Worm (Caenorhabditis elegans): ENCODE measurements around the gene mltn-12.
A peak's percentile ranks its signal among the peaks of the same experiment; 100 is the strongest.

mltn-12 gene

DNA sequence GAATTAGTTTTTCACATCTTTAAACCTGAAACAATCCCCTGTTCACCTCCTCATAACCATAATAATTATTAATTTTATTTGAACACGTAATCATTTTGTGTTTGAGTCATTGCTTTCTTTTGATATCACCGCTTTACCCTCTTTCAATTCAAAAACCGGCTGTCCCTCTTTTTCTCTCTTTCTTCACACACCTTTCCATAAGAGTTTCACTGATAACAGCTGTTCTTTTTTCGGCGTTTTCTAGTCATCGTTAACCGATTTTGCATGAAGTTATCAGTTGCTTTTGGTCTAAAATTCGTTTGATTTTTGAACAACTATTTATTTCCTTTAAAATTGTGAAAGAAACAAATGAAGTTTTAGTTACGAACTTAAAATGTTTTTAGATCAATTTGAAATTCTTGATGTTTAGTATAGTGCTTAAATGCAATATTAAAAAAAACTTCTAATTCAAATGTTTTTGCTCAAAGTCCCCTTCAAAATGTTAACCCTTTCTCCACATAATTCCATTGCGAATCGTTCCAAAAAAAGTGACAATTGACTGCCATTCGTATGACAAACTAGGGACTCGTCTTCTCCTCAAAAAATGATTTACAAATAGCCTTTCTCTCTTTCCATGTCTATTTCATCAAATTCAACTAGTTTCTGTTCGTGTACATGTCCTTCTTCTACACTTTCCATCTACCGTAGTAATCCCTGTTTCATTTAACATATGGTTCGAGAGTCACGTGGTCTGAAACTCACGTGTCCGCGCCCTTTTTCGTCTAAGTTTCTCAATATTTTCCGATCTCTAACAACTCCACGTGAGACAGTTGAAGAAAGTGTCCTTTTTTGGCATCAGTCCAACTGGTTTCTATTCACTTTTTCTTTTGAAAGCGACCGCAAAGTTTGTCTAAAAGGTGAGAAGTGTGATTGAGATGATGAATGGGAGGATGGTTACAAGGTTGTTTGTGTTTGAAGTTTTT is 43.5 kb upstream of the mltn-12 start (continued):
- no peak for TF ChIP-seq ztf-11 (tag; optimal IDR thresholded peaks at IDR 0.05)
- no peak for TF ChIP-seq lin-13 (GFP tag; optimal IDR thresholded peaks at IDR 0.05)
- TF ChIP-seq nhr-10 (tag; optimal IDR thresholded peaks at IDR 0.05), result no peak
- no peak for TF ChIP-seq ceh-82 (tag; optimal IDR thresholded peaks at IDR 0.05)
- TF ChIP-seq nhr-77 (tag; optimal IDR thresholded peaks at IDR 0.05), result no peak
- TF ChIP-seq alr-1 (tag; optimal IDR thresholded peaks at IDR 0.05), result no peak
- peak; percentile 84 for TF ChIP-seq gmeb-1 (tag; optimal IDR thresholded peaks at IDR 0.05)
- TF ChIP-seq zag-1 (tag; optimal IDR thresholded peaks at IDR 0.05), result no peak
- no peak for TF ChIP-seq R02D3.7 (tag; optimal IDR thresholded peaks at IDR 0.05)
- no peak for TF ChIP-seq snpc-4 (tag; optimal IDR thresholded peaks at IDR 0.05)
- TF ChIP-seq unc-62 (GFP tag; optimal IDR thresholded peaks at IDR 0.05), result no peak
- TF ChIP-seq ztf-1 (GFP tag; conservative IDR thresholded peaks at IDR 0.05), result no peak
- no peak for TF ChIP-seq nhr-23 (tag; optimal IDR thresholded peaks at IDR 0.05)
- peak; percentile 81 for TF ChIP-seq nhr-129 (tag; optimal IDR thresholded peaks at IDR 0.05)
- no peak for TF ChIP-seq ZK546.5 (tag; optimal IDR thresholded peaks at IDR 0.05)
- peak; percentile 68 for TF ChIP-seq ztf-4 (tag; optimal IDR thresholded peaks at IDR 0.05)
- TF ChIP-seq C34F6.9 (tag; optimal IDR thresholded peaks at IDR 0.05), result peak; percentile 85
- TF ChIP-seq nhr-237 (tag; optimal IDR thresholded peaks at IDR 0.05), result no peak
- TF ChIP-seq unc-39 (tag; optimal IDR thresholded peaks at IDR 0.05), result no peak

DNA sequence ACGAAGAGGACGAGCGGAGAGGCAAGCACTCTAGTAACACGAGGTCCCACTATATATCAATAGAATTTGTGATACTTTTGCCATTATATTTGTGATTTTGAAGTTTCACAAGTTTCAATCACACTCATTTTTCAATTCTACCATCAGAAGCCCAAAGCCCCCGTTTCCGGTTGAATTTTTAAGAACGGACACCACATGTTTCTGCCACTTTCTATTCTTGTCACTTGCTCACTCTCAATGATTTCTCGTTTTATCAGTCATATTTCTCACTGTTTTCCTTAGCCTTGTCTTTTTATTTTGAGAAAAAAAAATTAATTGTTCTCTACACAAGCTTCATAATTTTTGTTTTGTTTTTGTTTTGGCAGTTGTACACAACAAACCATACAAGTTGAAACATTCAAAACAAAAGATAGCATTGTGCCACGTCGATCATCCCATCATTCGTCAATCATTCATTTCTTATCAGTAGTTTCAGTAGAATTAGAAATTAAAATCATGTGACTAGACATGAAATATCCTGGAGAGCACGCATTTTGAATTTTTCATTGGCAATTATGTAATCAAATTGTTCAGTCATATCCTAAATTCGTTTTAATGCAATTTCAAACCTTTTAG is 40.8 kb upstream of the mltn-12 start:
- peak; percentile 31 for TF ChIP-seq fos-1 (tag; optimal IDR thresholded peaks at IDR 0.05)
- no peak for TF ChIP-seq lin-13 (GFP tag; optimal IDR thresholded peaks at IDR 0.05)

DNA sequence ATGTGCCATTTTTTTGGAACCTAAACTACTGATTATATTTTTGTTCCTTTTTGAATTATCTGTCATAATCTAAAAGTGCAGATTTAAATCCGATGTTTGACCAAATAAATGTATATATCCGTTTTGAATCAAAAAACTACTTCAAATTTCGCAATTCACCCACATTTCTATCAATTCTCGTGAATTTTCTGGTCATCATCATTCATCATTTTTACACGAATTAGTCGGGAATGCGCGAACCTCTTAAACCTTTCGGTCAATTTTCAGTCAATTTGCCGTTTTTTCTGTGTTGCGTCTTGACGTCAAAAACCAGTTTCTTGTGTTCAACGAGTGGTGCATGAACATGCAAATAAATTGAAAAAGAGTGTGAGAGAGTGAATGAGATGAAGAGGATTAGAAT is 38.8 kb upstream of the mltn-12 start:
- TF ChIP-seq unc-55 (GFP tag; optimal IDR thresholded peaks at IDR 0.05), result peak; percentile 9
- TF ChIP-seq C34F6.9 (tag; optimal IDR thresholded peaks at IDR 0.05), result no peak
- TF ChIP-seq elt-3 (tag; optimal IDR thresholded peaks at IDR 0.05), result no peak
- no peak for TF ChIP-seq Y55F3AM.14 (GFP tag; optimal IDR thresholded peaks at IDR 0.05)
- TF ChIP-seq nhr-6 (tag; optimal IDR thresholded peaks at IDR 0.05), result peak; percentile 5

DNA sequence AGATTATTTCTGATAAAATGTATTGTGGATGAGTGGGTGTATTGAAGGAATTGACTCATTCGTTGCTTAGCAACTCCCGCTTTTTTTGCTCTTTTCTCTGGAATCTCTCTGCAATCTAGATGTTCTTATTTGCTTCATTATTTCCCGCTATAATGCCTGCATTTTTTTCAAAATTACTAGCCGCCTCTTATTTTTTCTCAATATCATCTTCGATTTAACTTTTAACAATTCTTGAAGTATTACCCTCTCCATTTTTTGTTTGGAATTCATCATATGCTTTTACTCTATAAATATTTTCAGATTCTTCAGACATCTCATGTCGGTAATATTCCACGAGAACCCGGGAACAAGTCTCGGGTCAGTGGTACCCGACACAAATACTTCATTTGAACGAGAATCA is 36.7 kb upstream of the mltn-12 start, which contains the start of gene tpra-1:
Gene tpra-1, plus strand, starts transcription at position 301 of the 400 bp plus-strand sequence.
- no peak for TF ChIP-seq ztf-11 (tag; optimal IDR thresholded peaks at IDR 0.05)

DNA sequence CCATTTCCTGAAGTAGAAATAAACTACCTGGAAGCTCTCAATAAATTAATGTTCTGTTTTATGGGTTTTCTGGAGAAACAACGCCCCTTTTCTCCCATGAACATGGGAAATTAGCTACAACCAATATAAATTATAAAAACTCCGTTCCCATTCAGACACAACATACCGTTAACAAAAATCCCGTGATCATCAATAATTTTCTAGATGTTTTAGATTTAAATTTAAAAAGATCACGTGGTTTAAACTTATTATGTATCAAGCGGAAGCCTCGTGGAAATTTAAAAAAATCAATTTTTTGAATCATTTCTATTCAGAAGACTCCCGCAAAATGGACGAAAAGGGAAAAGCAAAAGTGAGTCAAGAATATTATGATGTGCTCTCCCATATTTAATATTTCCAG is 27.0 kb upstream of the mltn-12 start, which contains the start of gene C53B4.2:
Gene C53B4.2, plus strand, starts transcription at position 301 of the 400 bp plus-strand sequence.
- TF ChIP-seq nhr-21 (tag; optimal IDR thresholded peaks at IDR 0.05) (no peak), zag-1 (tag; optimal IDR thresholded peaks at IDR 0.05) (no peak), sma-3 (GFP tag; optimal IDR thresholded peaks at IDR 0.05) (no peak), nhr-10 (tag; optimal IDR thresholded peaks at IDR 0.05) (no peak), C34F6.9 (tag; optimal IDR thresholded peaks at IDR 0.05) (no peak), alr-1 (tag; optimal IDR thresholded peaks at IDR 0.05) (no peak), nhr-129 (tag; optimal IDR thresholded peaks at IDR 0.05) (no peak), egl-27 (tag; optimal IDR thresholded peaks at IDR 0.05) (no peak), peb-1 (tag; optimal IDR thresholded peaks at IDR 0.05) (no peak), sem-4 (tag; optimal IDR thresholded peaks at IDR 0.05) (no peak), lin-11 (tag; optimal IDR thresholded peaks at IDR 0.05) (no peak), nhr-237 (tag; optimal IDR thresholded peaks at IDR 0.05) (no peak), snpc-4 (tag; optimal IDR thresholded peaks at IDR 0.05) (no peak), ceh-82 (tag; optimal IDR thresholded peaks at IDR 0.05) (no peak), nhr-23 (tag; optimal IDR thresholded peaks at IDR 0.05) (no peak), blmp-1 (tag; optimal IDR thresholded peaks at IDR 0.05; ENCODE audit: insufficient read depth) (no peak), dmd-4 (tag; optimal IDR thresholded peaks at IDR 0.05) (no peak), nhr-25 (tag; optimal IDR thresholded peaks at IDR 0.05) (no peak), lsy-2 (tag; optimal IDR thresholded peaks at IDR 0.05) (no peak), lin-13 (GFP tag; optimal IDR thresholded peaks at IDR 0.05) (no peak)

Measured in whole organism, L2 larva.